Worm (Caenorhabditis elegans): ENCODE data around the gene ZC250.5.

DNA sequence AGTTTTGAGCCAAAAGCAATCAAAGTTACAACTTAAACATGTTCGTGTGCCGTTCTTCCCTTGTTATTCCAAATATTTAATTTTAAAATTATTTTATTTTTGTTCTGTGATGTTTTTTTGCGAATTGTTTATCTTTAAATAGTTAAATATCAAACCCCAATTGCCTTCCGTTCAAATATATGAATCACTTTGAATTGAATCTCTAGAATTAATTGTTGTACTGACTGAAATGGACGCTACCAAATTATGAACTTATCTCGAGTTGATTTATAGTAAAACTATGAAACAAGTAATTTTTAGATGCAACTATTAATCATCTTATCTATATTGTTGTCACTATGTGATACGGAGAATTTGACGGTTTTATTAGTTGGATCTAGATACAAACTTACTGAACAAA is 13.5 kb upstream of the ZC250.5 start, which contains the start of gene ZC250.2:
- no peak for TF ChIP-seq skn-1 (tag; optimal IDR thresholded peaks at IDR 0.05)
- TF ChIP-seq snpc-4 (tag; optimal IDR thresholded peaks at IDR 0.05), result no peak
- no peak for TF ChIP-seq pqm-1 (tag; optimal IDR thresholded peaks at IDR 0.05)
- no peak for TF ChIP-seq hmg-11 (tag; optimal IDR thresholded peaks at IDR 0.05)
- TF ChIP-seq nhr-28 (tag; optimal IDR thresholded peaks at IDR 0.05), result no peak
- no peak for TF ChIP-seq R02D3.7 (tag; optimal IDR thresholded peaks at IDR 0.05)
- TF ChIP-seq mdl-1 (tag; optimal IDR thresholded peaks at IDR 0.05), result no peak
- no peak for TF ChIP-seq lin-15B (tag; optimal IDR thresholded peaks at IDR 0.05)
- TF ChIP-seq lin-39 (tag; optimal IDR thresholded peaks at IDR 0.05), result no peak
- TF ChIP-seq lsy-12 (tag; optimal IDR thresholded peaks at IDR 0.05), result no peak
- no peak for TF ChIP-seq fkh-10 (GFP tag; optimal IDR thresholded peaks at IDR 0.05)
- TF ChIP-seq zag-1 (tag; optimal IDR thresholded peaks at IDR 0.05), result no peak

All from whole organism, L3 larva.